Worm (Caenorhabditis elegans): ENCODE results near the gene fbxa-28.

ce11 chrIII:1289139-1289538 lies 8.6 kb upstream of the fbxa-28 start:
- no peak for TF ChIP-seq klf-2 (GFP tag; conservative IDR thresholded peaks at IDR 0.05)
- no peak for TF ChIP-seq tab-1 (GFP tag; IDR thresholded peaks at IDR 0.05)
- TF ChIP-seq med-1 (GFP tag; optimal IDR thresholded peaks at IDR 0.05; ENCODE audit: insufficient read depth), result no peak
